Fruit fly (Drosophila melanogaster): ENCODE results near the gene meru.
A peak's percentile ranks its signal among the peaks of the same experiment; 100 is the strongest.

The meru gene

dm6 chr3L:15826347-15826984, 17.4 kb downstream of the meru start, which contains the start of the genes DCP2 and dbo (continued):
- TF ChIP-seq danr (GFP tag; IDR thresholded peaks at IDR 0.05) (no peak), Spps (tag; optimal IDR thresholded peaks at IDR 0.05) (no peak), CG10267 (tag; optimal IDR thresholded peaks at IDR 0.05) (peak; percentile 61), CG32767 (GFP tag; IDR thresholded peaks at IDR 0.05) (no peak), Opbp (GFP tag; IDR thresholded peaks at IDR 0.05; ENCODE audit: partially characterized antibody) (peak; percentile 90), Dek (tag; optimal IDR thresholded peaks at IDR 0.05) (peak; percentile 71), HLHmδ (GFP tag; optimal IDR thresholded peaks at IDR 0.05) (no peak), CG10274 (GFP tag; optimal IDR thresholded peaks at IDR 0.05) (peak; percentile 2), Six4 (GFP tag; optimal IDR thresholded peaks at IDR 0.05) (peak; percentile 23), lilli (GFP tag; optimal IDR thresholded peaks at IDR 0.05) (peak; percentile 69), Lhr (GFP tag; optimal IDR thresholded peaks at IDR 0.05) (peak; percentile 21), Kr (GFP tag; optimal IDR thresholded peaks at IDR 0.05) (no peak), Blimp-1 (GFP tag; optimal IDR thresholded peaks at IDR 0.05) (peak; percentile 62), HHEX (GFP tag; optimal IDR thresholded peaks at IDR 0.05) (peak; percentile 61), CG14965 (GFP tag; optimal IDR thresholded peaks at IDR 0.05; ENCODE audit: borderline replicate concordance) (no peak), grau (tag; optimal IDR thresholded peaks at IDR 0.05) (peak; percentile 96), CG11695 (GFP tag; IDR thresholded peaks at IDR 0.05) (peak; percentile 81; the same call in 1 of the 3 replicates), ttk (GFP tag; IDR thresholded peaks at IDR 0.05) (0 out of 2 replicates have a peak, but pooled peaks have one; percentile 34), Trl (optimal IDR thresholded peaks at IDR 0.05) (no peak), Trl (GFP tag; optimal IDR thresholded peaks at IDR 0.05) (no peak), zf30C (GFP tag; optimal IDR thresholded peaks at IDR 0.05) (no peak), oc (tag; optimal IDR thresholded peaks at IDR 0.05) (no peak), CG18011 (GFP tag; optimal IDR thresholded peaks at IDR 0.05) (peak; percentile 43), Mrtf (GFP tag; IDR thresholded peaks at IDR 0.05) (peak; percentile 63; the same call in 2 of the 3 replicates), NFAT (GFP tag; IDR thresholded peaks at IDR 0.05) (peak; percentile 87), dimm (GFP tag; IDR thresholded peaks at IDR 0.05) (no peak), CG1529 (GFP tag; optimal IDR thresholded peaks at IDR 0.05) (peak; percentile 9), Hmx (GFP tag; optimal IDR thresholded peaks at IDR 0.05) (no peak), odd (GFP tag; optimal IDR thresholded peaks at IDR 0.05) (no peak), D19A (tag; optimal IDR thresholded peaks at IDR 0.05) (peak; percentile 39), CG12155 (GFP tag; optimal IDR thresholded peaks at IDR 0.05) (peak; percentile 57), chif (GFP tag; optimal IDR thresholded peaks at IDR 0.05) (peak in 1 of 2 experiments; percentile 54), CG14050 (GFP tag; IDR thresholded peaks at IDR 0.05) (peak; percentile 40; the same call in 1 of the 3 replicates), z (GFP tag; IDR thresholded peaks at IDR 0.05) (no peak), Dip3 (GFP tag; optimal IDR thresholded peaks at IDR 0.05) (peak; percentile 53), hth (optimal IDR thresholded peaks at IDR 0.05) (no peak), CG31441 (GFP tag; IDR thresholded peaks at IDR 0.05) (peak; percentile 57; the same call in 1 of the 2 replicates), CG1233 (GFP tag; optimal IDR thresholded peaks at IDR 0.05) (peak; percentile 55)

dm6 chr3L:15825493-15826209, 18.2 kb downstream of the meru start:
- TF ChIP-seq Asciz (GFP tag; optimal IDR thresholded peaks at IDR 0.05), result peak; percentile 32
- no peak for TF ChIP-seq CG17361 (GFP tag; IDR thresholded peaks at IDR 0.05)
- TF ChIP-seq ac (GFP tag; optimal IDR thresholded peaks at IDR 0.05), result no peak
- peak; percentile 54 for TF ChIP-seq Vsx1 (GFP tag; optimal IDR thresholded peaks at IDR 0.05)
- peak; percentile 59 for TF ChIP-seq CG3281 (GFP tag; optimal IDR thresholded peaks at IDR 0.05)
- peak; percentile 57; the same call in 1 of the 2 replicates for TF ChIP-seq sim (GFP tag; IDR thresholded peaks at IDR 0.05)
- TF ChIP-seq Hr51 (GFP tag; optimal IDR thresholded peaks at IDR 0.05), result peak in 1 of 2 experiments; percentile 26
- peak; percentile 22 for TF ChIP-seq Myb (GFP tag; optimal IDR thresholded peaks at IDR 0.05)
- peak; percentile 46 for TF ChIP-seq nerfin-1 (tag; optimal IDR thresholded peaks at IDR 0.05)
- TF ChIP-seq GATAe (GFP tag; conservative IDR thresholded peaks at IDR 0.05), result no peak
- peak; percentile 18; the same call in 1 of the 3 replicates for TF ChIP-seq B-H1 (GFP tag; IDR thresholded peaks at IDR 0.05)
- peak; percentile 77; the same call in 3 of the 4 replicates for TF ChIP-seq chinmo (GFP tag; IDR thresholded peaks at IDR 0.05; ENCODE audit: partially characterized antibody)

All from whole organism, embryonic.